Fruit fly (Drosophila melanogaster): ENCODE measurements around the gene Cnot4.

- TF ChIP-seq psq (optimal IDR thresholded peaks at IDR 0.05) (no peak), pan (optimal IDR thresholded peaks at IDR 0.05) (no peak), EcR (GFP tag; optimal IDR thresholded peaks at IDR 0.05) (no peak)
Measured at dm6 chr2L:10405008-10405654, 8.6 kb downstream of the Cnot4 start, which contains the start of the genes CG17768, LSm-4 and Ir31a.
